Worm (Caenorhabditis elegans): ENCODE results near the gene gst-38.

gst-38 gene

ce11 chrV:15915919-15916318 lies at the start of gene gst-38:
Gene gst-38 (minus strand): TSS chrV:15916070.
- no peak for TF ChIP-seq klf-2 (GFP tag; conservative IDR thresholded peaks at IDR 0.05)
- TF ChIP-seq ztf-29 (GFP tag; IDR thresholded peaks at IDR 0.05) = no peak
- TF ChIP-seq ztf-23 (GFP tag; IDR thresholded peaks at IDR 0.05) = no peak
- TF ChIP-seq tab-1 (GFP tag; IDR thresholded peaks at IDR 0.05) = no peak
- TF ChIP-seq T22C8.4 (GFP tag; IDR thresholded peaks at IDR 0.05) = no peak
- TF ChIP-seq med-1 (GFP tag; optimal IDR thresholded peaks at IDR 0.05; ENCODE audit: insufficient read depth) = no peak
- no peak for TF ChIP-seq cog-1 (tag; optimal IDR thresholded peaks at IDR 0.05)
- no peak for TF ChIP-seq flt-1 (GFP tag; IDR thresholded peaks at IDR 0.05)

DNA sequence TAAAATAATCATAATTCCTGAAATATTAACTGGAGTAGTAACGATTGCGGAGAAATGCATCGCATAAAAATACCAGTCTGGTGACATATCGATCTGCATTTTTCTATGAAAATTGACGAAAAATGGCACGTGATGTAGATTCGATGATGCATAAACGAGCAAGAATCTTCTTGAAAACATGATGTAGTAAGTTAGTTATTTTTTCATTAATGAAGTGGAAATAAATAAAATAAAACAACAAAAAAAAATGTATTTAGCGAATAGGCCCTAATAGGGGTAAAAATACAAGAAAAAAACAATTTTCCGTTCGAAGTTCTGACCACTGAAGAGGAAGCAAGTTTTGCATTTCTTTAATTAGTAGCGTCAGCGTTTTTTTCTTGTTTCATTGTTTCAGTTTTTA lies 49.2 kb upstream of the gst-38 start, which contains the start of gene sri-2:
TSS of gene sri-2 (minus strand) at position 101 of the 400 bp plus-strand sequence.
- TF ChIP-seq med-1 (GFP tag; optimal IDR thresholded peaks at IDR 0.05; ENCODE audit: insufficient read depth) (no peak), cog-1 (tag; optimal IDR thresholded peaks at IDR 0.05) (no peak), T22C8.4 (GFP tag; IDR thresholded peaks at IDR 0.05) (no peak), ref-1 (GFP tag; conservative IDR thresholded peaks at IDR 0.05) (no peak), klf-2 (GFP tag; conservative IDR thresholded peaks at IDR 0.05) (no peak), tab-1 (GFP tag; IDR thresholded peaks at IDR 0.05) (no peak), ztf-29 (GFP tag; IDR thresholded peaks at IDR 0.05) (no peak), ztf-23 (GFP tag; IDR thresholded peaks at IDR 0.05) (no peak), flt-1 (GFP tag; IDR thresholded peaks at IDR 0.05) (no peak)

- TF ChIP-seq med-1 (GFP tag; optimal IDR thresholded peaks at IDR 0.05; ENCODE audit: insufficient read depth) (no peak), cog-1 (tag; optimal IDR thresholded peaks at IDR 0.05) (no peak), ref-1 (GFP tag; conservative IDR thresholded peaks at IDR 0.05) (no peak), tab-1 (GFP tag; IDR thresholded peaks at IDR 0.05) (no peak), klf-2 (GFP tag; conservative IDR thresholded peaks at IDR 0.05) (no peak), ztf-29 (GFP tag; IDR thresholded peaks at IDR 0.05) (no peak), ztf-23 (GFP tag; IDR thresholded peaks at IDR 0.05) (no peak)
Observed at ce11 chrV:15959456-15959855, 43.6 kb upstream of the gst-38 start.

DNA sequence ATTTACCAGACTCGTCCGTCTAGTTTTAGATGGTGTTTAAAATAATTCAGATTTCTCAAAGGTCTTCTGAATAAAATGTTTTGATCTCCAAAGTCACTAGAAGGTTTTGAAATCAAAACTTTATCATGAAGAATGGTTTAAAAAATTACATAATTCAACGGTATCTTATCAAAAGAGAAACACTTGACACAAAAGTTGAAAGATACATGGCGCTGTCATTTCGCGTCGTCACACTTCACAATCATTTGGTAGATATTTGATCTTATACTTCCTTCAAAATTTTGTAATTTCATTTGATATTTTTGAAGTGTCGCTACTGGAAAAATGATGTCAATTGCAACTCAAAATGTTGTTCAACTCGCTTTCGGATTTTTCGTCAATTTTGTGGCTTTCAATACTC lies 41.2 kb upstream of the gst-38 start, which contains the start of gene F36G9.3:
TSS of gene F36G9.3 (plus strand) at position 301 of the 400 bp plus-strand sequence.
- TF ChIP-seq klf-2 (GFP tag; conservative IDR thresholded peaks at IDR 0.05) (no peak), med-1 (GFP tag; optimal IDR thresholded peaks at IDR 0.05; ENCODE audit: insufficient read depth) (no peak)

DNA sequence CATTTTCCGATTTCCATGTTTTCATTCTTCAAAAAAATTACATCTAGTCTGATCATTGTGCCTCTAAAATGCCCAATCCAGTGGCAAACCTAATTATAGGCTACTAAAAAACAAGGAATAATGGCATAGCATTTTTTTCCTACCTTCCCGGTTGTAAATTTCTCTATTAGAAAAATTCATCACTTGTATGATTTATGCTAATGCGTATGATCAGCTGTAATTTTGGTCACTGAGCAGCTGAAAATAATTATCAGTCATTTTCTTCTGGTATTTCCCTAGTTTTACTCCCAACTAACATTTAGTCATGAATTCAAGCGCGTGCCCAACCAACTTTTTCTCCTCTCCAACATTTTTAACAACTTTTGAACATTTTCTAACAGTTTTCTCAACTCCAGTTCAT lies 39.6 kb upstream of the gst-38 start, which contains the start of gene srh-186:
TSS of gene srh-186 (plus strand) at position 301 of the 400 bp plus-strand sequence.
- TF ChIP-seq ztf-29 (GFP tag; IDR thresholded peaks at IDR 0.05) (no peak), med-1 (GFP tag; optimal IDR thresholded peaks at IDR 0.05; ENCODE audit: insufficient read depth) (no peak), tab-1 (GFP tag; IDR thresholded peaks at IDR 0.05) (no peak), ztf-23 (GFP tag; IDR thresholded peaks at IDR 0.05) (no peak), klf-2 (GFP tag; conservative IDR thresholded peaks at IDR 0.05) (no peak), cog-1 (tag; optimal IDR thresholded peaks at IDR 0.05) (no peak), flt-1 (GFP tag; IDR thresholded peaks at IDR 0.05) (no peak), ref-1 (GFP tag; conservative IDR thresholded peaks at IDR 0.05) (no peak)

DNA sequence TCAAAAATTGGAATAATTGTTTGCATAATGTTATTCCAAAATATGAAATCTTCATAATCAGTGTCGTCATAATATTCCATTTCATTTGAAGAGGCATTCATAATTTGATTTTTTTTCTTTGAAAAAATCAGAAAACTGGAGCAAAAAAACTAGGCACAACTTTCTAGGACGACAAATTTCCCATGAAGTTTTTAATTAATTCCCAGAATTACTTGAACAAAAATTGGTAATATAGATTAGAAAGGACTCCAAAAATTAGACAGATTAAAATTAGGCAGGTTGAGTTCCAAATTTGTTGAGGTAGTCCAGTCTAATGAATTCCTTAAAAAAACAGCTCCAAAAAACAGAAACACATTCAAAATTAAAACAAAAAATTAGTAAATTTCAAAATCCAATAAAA lies 39.1 kb upstream of the gst-38 start, which contains the start of gene srw-57:
TSS of gene srw-57 (minus strand) at position 101 of the 400 bp plus-strand sequence.
- TF ChIP-seq ztf-29 (GFP tag; IDR thresholded peaks at IDR 0.05) (no peak), cog-1 (tag; optimal IDR thresholded peaks at IDR 0.05) (no peak), flt-1 (GFP tag; IDR thresholded peaks at IDR 0.05) (no peak), ref-1 (GFP tag; conservative IDR thresholded peaks at IDR 0.05) (no peak), klf-2 (GFP tag; conservative IDR thresholded peaks at IDR 0.05) (no peak), tab-1 (GFP tag; IDR thresholded peaks at IDR 0.05) (no peak), ztf-23 (GFP tag; IDR thresholded peaks at IDR 0.05) (no peak), T22C8.4 (GFP tag; IDR thresholded peaks at IDR 0.05) (no peak), med-1 (GFP tag; optimal IDR thresholded peaks at IDR 0.05; ENCODE audit: insufficient read depth) (no peak)

DNA sequence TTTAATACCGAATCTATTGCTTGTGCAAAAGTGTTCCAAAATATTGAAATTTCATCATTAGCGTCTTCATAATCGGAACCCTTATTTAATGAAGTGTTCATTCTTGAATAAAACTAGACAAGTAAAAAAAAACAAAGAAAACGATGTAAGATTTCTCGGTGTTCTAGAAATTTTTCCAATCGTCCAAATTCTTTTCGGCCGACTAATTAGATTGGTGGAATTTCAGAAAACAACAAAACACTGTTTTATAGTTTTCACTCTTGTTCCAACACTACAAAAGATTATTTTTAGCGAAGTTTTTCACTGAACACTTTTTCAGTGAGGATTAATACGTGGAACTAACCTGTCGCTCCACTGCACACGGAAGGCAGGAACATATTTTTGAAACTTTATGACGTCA lies 36.9 kb upstream of the gst-38 start, which contains the start of gene srw-56:
TSS of gene srw-56 (minus strand) at position 101 of the 400 bp plus-strand sequence.
- no peak for TF ChIP-seq med-1 (GFP tag; optimal IDR thresholded peaks at IDR 0.05; ENCODE audit: insufficient read depth)
- TF ChIP-seq klf-2 (GFP tag; conservative IDR thresholded peaks at IDR 0.05) = no peak
- TF ChIP-seq flt-1 (GFP tag; IDR thresholded peaks at IDR 0.05) = no peak
- no peak for TF ChIP-seq ref-1 (GFP tag; conservative IDR thresholded peaks at IDR 0.05)
- no peak for TF ChIP-seq T22C8.4 (GFP tag; IDR thresholded peaks at IDR 0.05)
- no peak for TF ChIP-seq ztf-23 (GFP tag; IDR thresholded peaks at IDR 0.05)
- no peak for TF ChIP-seq tab-1 (GFP tag; IDR thresholded peaks at IDR 0.05)

DNA sequence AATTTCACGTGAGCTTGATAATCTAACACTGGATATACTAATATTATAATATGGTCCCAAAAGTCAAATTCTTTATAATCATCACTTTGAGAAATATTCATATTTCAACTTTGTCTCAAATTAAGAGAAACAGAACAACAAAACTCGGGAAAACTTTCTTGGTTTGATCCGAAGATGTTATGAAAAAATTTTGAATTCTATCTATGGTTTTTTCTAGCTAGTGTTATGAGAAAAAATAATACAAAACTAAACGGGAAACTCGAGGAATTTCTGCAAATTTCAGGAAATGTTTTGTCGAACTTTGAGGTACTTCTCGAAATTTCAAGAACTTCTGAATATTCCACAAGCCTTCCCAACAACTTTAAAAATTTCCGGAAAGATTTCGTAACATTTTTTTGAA lies 35.0 kb upstream of the gst-38 start, which contains the start of gene srw-59:
TSS of gene srw-59 (minus strand) at position 101 of the 400 bp plus-strand sequence.
- TF ChIP-seq ref-1 (GFP tag; conservative IDR thresholded peaks at IDR 0.05) (no peak), flt-1 (GFP tag; IDR thresholded peaks at IDR 0.05) (no peak)

ce11 chrV:15943125-15943524 lies 27.3 kb upstream of the gst-38 start, which contains the start of gene srw-53:
Gene srw-53 (plus strand): TSS chrV:15943425.
- TF ChIP-seq klf-2 (GFP tag; conservative IDR thresholded peaks at IDR 0.05) (no peak), ztf-29 (GFP tag; IDR thresholded peaks at IDR 0.05) (no peak), ztf-23 (GFP tag; IDR thresholded peaks at IDR 0.05) (no peak), T22C8.4 (GFP tag; IDR thresholded peaks at IDR 0.05) (no peak), tab-1 (GFP tag; IDR thresholded peaks at IDR 0.05) (no peak)

- TF ChIP-seq med-1 (GFP tag; optimal IDR thresholded peaks at IDR 0.05; ENCODE audit: insufficient read depth) (no peak), ref-1 (GFP tag; conservative IDR thresholded peaks at IDR 0.05) (no peak), T22C8.4 (GFP tag; IDR thresholded peaks at IDR 0.05) (no peak), klf-2 (GFP tag; conservative IDR thresholded peaks at IDR 0.05) (no peak), ztf-29 (GFP tag; IDR thresholded peaks at IDR 0.05) (no peak), flt-1 (GFP tag; IDR thresholded peaks at IDR 0.05) (no peak), ztf-23 (GFP tag; IDR thresholded peaks at IDR 0.05) (no peak), cog-1 (tag; optimal IDR thresholded peaks at IDR 0.05) (no peak), tab-1 (GFP tag; IDR thresholded peaks at IDR 0.05) (no peak)
Observed at ce11 chrV:15940254-15940653, 24.4 kb upstream of the gst-38 start, which contains the start of gene srw-55. Gene srw-55 (minus strand): TSS chrV:15940354.
